Comparison of ENCODE assay signal across 3 fruit fly cellular contexts in genomic region chrX:11372764-11373712, dm6.
A peak's percentile ranks its signal among the peaks of the same experiment; 100 is the strongest.
TF ChIP-seq lines count a peak whose summit lies in the region.

No protein-coding gene starts in this region.

TF ChIP-seq in whole organism, adult, 20 proteins besides CTCF, POLR2A, EP300 and RAD21 (continued from another document):
- no peak for TF ChIP-seq toe (GFP tag; optimal IDR thresholded peaks at IDR 0.05; lab: Kevin White, UChicago)
- TF ChIP-seq CG12768 (GFP tag; optimal IDR thresholded peaks at IDR 0.05; lab: Kevin White, UChicago): no peak

TF ChIP-seq in whole organism, embryonic, 481 proteins besides CTCF, POLR2A, EP300 and RAD21 (continued from another document):
- peak; percentile 29; the same call in 1 of the 2 replicates for TF ChIP-seq slbo (GFP tag; IDR thresholded peaks at IDR 0.05; lab: Robert Waterston, UW)
- no peak for TF ChIP-seq B-H1 (GFP tag; IDR thresholded peaks at IDR 0.05; lab: Robert Waterston, UW)
- TF ChIP-seq lmd (GFP tag; IDR thresholded peaks at IDR 0.05; lab: Robert Waterston, UW): peak; percentile 40; the same call in 1 of the 2 replicates
- TF ChIP-seq E2f1 (GFP tag; IDR thresholded peaks at IDR 0.05; lab: Robert Waterston, UW): 0 out of 2 replicates have a peak, but pooled peaks have one; percentile 15
- peak; percentile 2 for TF ChIP-seq CG15269 (tag; optimal IDR thresholded peaks at IDR 0.05; lab: Kevin White, UChicago)
- TF ChIP-seq Xrp1 (GFP tag; IDR thresholded peaks at IDR 0.05; lab: Robert Waterston, UW): no peak
- peak; percentile 18; the same call in 1 of the 2 replicates for TF ChIP-seq ttk (GFP tag; IDR thresholded peaks at IDR 0.05; lab: Robert Waterston, UW)
- no peak for TF ChIP-seq CG2712 (tag; optimal IDR thresholded peaks at IDR 0.05; lab: Kevin White, UChicago)
- TF ChIP-seq CG11723 (GFP tag; optimal IDR thresholded peaks at IDR 0.05; lab: Kevin White, UChicago): no peak
- no peak for TF ChIP-seq gcm (GFP tag; optimal IDR thresholded peaks at IDR 0.05; lab: Kevin White, UChicago)
- TF ChIP-seq crol (GFP tag; IDR thresholded peaks at IDR 0.05; lab: Robert Waterston, UW): peak; percentile 82
- TF ChIP-seq dmrt99B (tag; optimal IDR thresholded peaks at IDR 0.05; lab: Kevin White, UChicago): peak; percentile 2
- TF ChIP-seq CG17328 (GFP tag; IDR thresholded peaks at IDR 0.05; lab: Robert Waterston, UW): no peak
- 0 out of 2 replicates have a peak, but pooled peaks have one; percentile 13 for TF ChIP-seq HLH3B (GFP tag; IDR thresholded peaks at IDR 0.05; lab: Robert Waterston, UW)
- no peak for TF ChIP-seq fru (optimal IDR thresholded peaks at IDR 0.05; lab: Kevin White, UChicago)
- TF ChIP-seq Drgx (GFP tag; IDR thresholded peaks at IDR 0.05; lab: Robert Waterston, UW): peak; percentile 40; the same call in 1 of the 2 replicates
- peak; percentile 17 for TF ChIP-seq sens (GFP tag; lab: Kevin White, UChicago)
- TF ChIP-seq Rfx (GFP tag; IDR thresholded peaks at IDR 0.05; lab: Robert Waterston, UW): peak; percentile 31
- no peak for TF ChIP-seq ind (GFP tag; optimal IDR thresholded peaks at IDR 0.05; lab: Kevin White, UChicago)
- TF ChIP-seq CG7839 (tag; optimal IDR thresholded peaks at IDR 0.05; lab: Kevin White, UChicago): peak; percentile 21
- no peak for TF ChIP-seq Aef1 (GFP tag; IDR thresholded peaks at IDR 0.05; lab: Robert Waterston, UW)
- TF ChIP-seq Nf-YB (GFP tag; optimal IDR thresholded peaks at IDR 0.05; lab: Kevin White, UChicago): no peak
- peak; percentile 11; the same call in 1 of the 2 replicates for TF ChIP-seq CG6689 (GFP tag; IDR thresholded peaks at IDR 0.05; lab: Robert Waterston, UW)
- no peak for TF ChIP-seq mam (GFP tag; optimal IDR thresholded peaks at IDR 0.05; lab: Kevin White, UChicago)
- TF ChIP-seq esg (GFP tag; conservative IDR thresholded peaks at IDR 0.05; lab: Robert Waterston, UW): peak; percentile 30; the same call in 1 of the 2 replicates
- no peak for TF ChIP-seq caup (GFP tag; optimal IDR thresholded peaks at IDR 0.05; lab: Kevin White, UChicago; ENCODE audit: severe bottlenecking)
- TF ChIP-seq CG1832 (GFP tag; optimal IDR thresholded peaks at IDR 0.05; lab: Kevin White, UChicago): peak; percentile 4
- TF ChIP-seq CG32532 (GFP tag; IDR thresholded peaks at IDR 0.05; lab: Robert Waterston, UW): peak; percentile 22; the same call in 1 of the 2 replicates
- no peak for TF ChIP-seq CG18011 (GFP tag; optimal IDR thresholded peaks at IDR 0.05; lab: Kevin White, UChicago)
- peak; percentile 45; the same call in 2 of the 3 replicates for TF ChIP-seq row (GFP tag; IDR thresholded peaks at IDR 0.05; lab: Robert Waterston, UW)
- TF ChIP-seq CG10543 (GFP tag; optimal IDR thresholded peaks at IDR 0.05; lab: Kevin White, UChicago): peak; percentile 21
- TF ChIP-seq al (GFP tag; IDR thresholded peaks at IDR 0.05; lab: Robert Waterston, UW): no peak
- peak; percentile 54; the same call in 2 of the 3 replicates for TF ChIP-seq dysf (GFP tag; IDR thresholded peaks at IDR 0.05; lab: Robert Waterston, UW)
- TF ChIP-seq CG13424 (tag; optimal IDR thresholded peaks at IDR 0.05; lab: Kevin White, UChicago): peak; percentile 10
- TF ChIP-seq usp (GFP tag; optimal IDR thresholded peaks at IDR 0.05; lab: Kevin White, UChicago): no peak
- no peak for TF ChIP-seq Ets65A (GFP tag; lab: Kevin White, UChicago)
- TF ChIP-seq cg (GFP tag; optimal IDR thresholded peaks at IDR 0.05; lab: Kevin White, UChicago): peak; percentile 17
- 0 out of 2 replicates have a peak, but pooled peaks have one; percentile 25 for TF ChIP-seq chm (GFP tag; IDR thresholded peaks at IDR 0.05; lab: Robert Waterston, UW)
- no peak for TF ChIP-seq HHEX (GFP tag; optimal IDR thresholded peaks at IDR 0.05; lab: Kevin White, UChicago)
- no peak for TF ChIP-seq CG13123 (GFP tag; optimal IDR thresholded peaks at IDR 0.05; lab: Kevin White, UChicago)
- TF ChIP-seq CG7372 (GFP tag; IDR thresholded peaks at IDR 0.05; lab: Robert Waterston, UW): 0 out of 2 replicates have a peak, but pooled peaks have one; percentile 23
- TF ChIP-seq CG11456 (GFP tag; IDR thresholded peaks at IDR 0.05; lab: Robert Waterston, UW): no peak
- peak in 1 of 2 experiments; percentile 18 for TF ChIP-seq Hr51 (GFP tag; optimal IDR thresholded peaks at IDR 0.05; lab: Kevin White, UChicago)
- no peak for TF ChIP-seq scrt (GFP tag; optimal IDR thresholded peaks at IDR 0.05; lab: Kevin White, UChicago)
- no peak for TF ChIP-seq CG12659 (GFP tag; optimal IDR thresholded peaks at IDR 0.05; lab: Kevin White, UChicago)
- 0 out of 3 replicates have a peak, but pooled peaks have one; percentile 22 for TF ChIP-seq CG6791 (GFP tag; IDR thresholded peaks at IDR 0.05; lab: Robert Waterston, UW; ENCODE audit: partially characterized antibody)
- 0 out of 2 replicates have a peak, but pooled peaks have one; percentile 6 for TF ChIP-seq sob (GFP tag; IDR thresholded peaks at IDR 0.05; lab: Robert Waterston, UW)
- peak; percentile 1 for TF ChIP-seq yki (optimal IDR thresholded peaks at IDR 0.05; lab: Kevin White, UChicago)
- no peak for TF ChIP-seq gsb-n (tag; optimal IDR thresholded peaks at IDR 0.05; lab: Kevin White, UChicago)
- no peak for TF ChIP-seq CG6654 (GFP tag; optimal IDR thresholded peaks at IDR 0.05; lab: Kevin White, UChicago)
- no peak for TF ChIP-seq Scr (GFP tag; IDR thresholded peaks at IDR 0.05; lab: Robert Waterston, UW; ENCODE audit: partially characterized antibody)
- no peak for TF ChIP-seq CG6272 (GFP tag; IDR thresholded peaks at IDR 0.05; lab: Robert Waterston, UW)
- peak; percentile 74 to 81 for TF ChIP-seq Trl (optimal IDR thresholded peaks at IDR 0.05; lab: Kevin White, UChicago)
- no peak for TF ChIP-seq Trl (GFP tag; optimal IDR thresholded peaks at IDR 0.05; lab: Kevin White, UChicago)
- no peak for TF ChIP-seq odd (GFP tag; optimal IDR thresholded peaks at IDR 0.05; lab: Kevin White, UChicago)
- TF ChIP-seq Hey (tag; optimal IDR thresholded peaks at IDR 0.05; lab: Kevin White, UChicago): no peak

TF ChIP-seq in whole organism, prepupa, 60 proteins besides CTCF, POLR2A, EP300 and RAD21 (continued from another document):
- no peak for TF ChIP-seq Sox14 (GFP tag; optimal IDR thresholded peaks at IDR 0.05; lab: Kevin White, UChicago)
- no peak for TF ChIP-seq CG4318 (GFP tag; optimal IDR thresholded peaks at IDR 0.05; lab: Kevin White, UChicago)
- peak; percentile 1 for TF ChIP-seq net (GFP tag; optimal IDR thresholded peaks at IDR 0.05; lab: Kevin White, UChicago)
- TF ChIP-seq CG34406 (GFP tag; optimal IDR thresholded peaks at IDR 0.05; lab: Kevin White, UChicago): no peak
- TF ChIP-seq fd59A (GFP tag; optimal IDR thresholded peaks at IDR 0.05; lab: Kevin White, UChicago): no peak
- TF ChIP-seq CG8632 (GFP tag; optimal IDR thresholded peaks at IDR 0.05; lab: Kevin White, UChicago): no peak
- TF ChIP-seq topi (GFP tag; optimal IDR thresholded peaks at IDR 0.05; lab: Kevin White, UChicago): no peak
- TF ChIP-seq CG6808 (GFP tag; optimal IDR thresholded peaks at IDR 0.05; lab: Kevin White, UChicago): no peak
- no peak for TF ChIP-seq CG6276 (GFP tag; optimal IDR thresholded peaks at IDR 0.05; lab: Kevin White, UChicago)
- TF ChIP-seq CG6792 (GFP tag; optimal IDR thresholded peaks at IDR 0.05; lab: Kevin White, UChicago): no peak
- TF ChIP-seq fd85E (GFP tag; optimal IDR thresholded peaks at IDR 0.05; lab: Kevin White, UChicago): no peak
- no peak for TF ChIP-seq Ets21C (GFP tag; optimal IDR thresholded peaks at IDR 0.05; lab: Kevin White, UChicago)
- TF ChIP-seq esn (GFP tag; optimal IDR thresholded peaks at IDR 0.05; lab: Kevin White, UChicago): peak; percentile 4
- TF ChIP-seq fkh (GFP tag; optimal IDR thresholded peaks at IDR 0.05; lab: Kevin White, UChicago): no peak
- peak; percentile 11 for TF ChIP-seq acj6 (GFP tag; optimal IDR thresholded peaks at IDR 0.05; lab: Kevin White, UChicago)
- no peak for TF ChIP-seq CG10631 (GFP tag; optimal IDR thresholded peaks at IDR 0.05; lab: Kevin White, UChicago)
- no peak for TF ChIP-seq CG9139 (GFP tag; optimal IDR thresholded peaks at IDR 0.05; lab: Kevin White, UChicago)
- TF ChIP-seq Hr38 (GFP tag; optimal IDR thresholded peaks at IDR 0.05; lab: Kevin White, UChicago): no peak
- TF ChIP-seq Eip75B (GFP tag; optimal IDR thresholded peaks at IDR 0.05; lab: Kevin White, UChicago): no peak
- no peak for TF ChIP-seq CG3919 (GFP tag; optimal IDR thresholded peaks at IDR 0.05; lab: Kevin White, UChicago)
- TF ChIP-seq CG7368 (GFP tag; optimal IDR thresholded peaks at IDR 0.05; lab: Kevin White, UChicago): no peak
- no peak for TF ChIP-seq dsx (GFP tag; optimal IDR thresholded peaks at IDR 0.05; lab: Kevin White, UChicago; ENCODE audit: poor library complexity, severe bottlenecking)
- TF ChIP-seq Lpt (GFP tag; optimal IDR thresholded peaks at IDR 0.05; lab: Kevin White, UChicago): no peak
- TF ChIP-seq CG15336 (GFP tag; IDR thresholded peaks at IDR 0.05; lab: Robert Waterston, UW): peak; percentile 28; the same call in 1 of the 2 replicates
- TF ChIP-seq Ets96B (tag; optimal IDR thresholded peaks at IDR 0.05; lab: Kevin White, UChicago): no peak
- 0 out of 3 replicates have a peak, but pooled peaks have one; percentile 21 for TF ChIP-seq CG6163 (GFP tag; IDR thresholded peaks at IDR 0.05; lab: Robert Waterston, UW)
- peak; percentile 68 for TF ChIP-seq Eip78C (GFP tag; lab: Kevin White, UChicago)
- TF ChIP-seq CG1621 (tag; optimal IDR thresholded peaks at IDR 0.05; lab: Kevin White, UChicago): no peak
- no peak for TF ChIP-seq cyc (GFP tag; optimal IDR thresholded peaks at IDR 0.05; lab: Kevin White, UChicago)
- peak; percentile 11 for TF ChIP-seq Met (GFP tag; optimal IDR thresholded peaks at IDR 0.05; lab: Kevin White, UChicago)
- no peak for TF ChIP-seq CG11902 (GFP tag; optimal IDR thresholded peaks at IDR 0.05; lab: Kevin White, UChicago)
- TF ChIP-seq CG10669 (GFP tag; optimal IDR thresholded peaks at IDR 0.05; lab: Kevin White, UChicago): no peak
- TF ChIP-seq CG3032 (tag; optimal IDR thresholded peaks at IDR 0.05; lab: Kevin White, UChicago): no peak
- peak; percentile 4 for TF ChIP-seq achi (GFP tag; optimal IDR thresholded peaks at IDR 0.05; lab: Kevin White, UChicago)
- no peak for TF ChIP-seq CG6854 (GFP tag; optimal IDR thresholded peaks at IDR 0.05; lab: Kevin White, UChicago)
- no peak for TF ChIP-seq Smox (GFP tag; optimal IDR thresholded peaks at IDR 0.05; lab: Kevin White, UChicago)
- TF ChIP-seq CG16779 (tag; optimal IDR thresholded peaks at IDR 0.05; lab: Kevin White, UChicago): no peak
- peak; percentile 12 for TF ChIP-seq Hr39 (GFP tag; optimal IDR thresholded peaks at IDR 0.05; lab: Kevin White, UChicago)
- no peak for TF ChIP-seq Sox15 (GFP tag; optimal IDR thresholded peaks at IDR 0.05; lab: Kevin White, UChicago)
- TF ChIP-seq CG31627 (GFP tag; optimal IDR thresholded peaks at IDR 0.05; lab: Kevin White, UChicago): peak; percentile 22
